Fruit fly (Drosophila melanogaster): ENCODE data around the gene CG4459.

CG4459 gene

DNA sequence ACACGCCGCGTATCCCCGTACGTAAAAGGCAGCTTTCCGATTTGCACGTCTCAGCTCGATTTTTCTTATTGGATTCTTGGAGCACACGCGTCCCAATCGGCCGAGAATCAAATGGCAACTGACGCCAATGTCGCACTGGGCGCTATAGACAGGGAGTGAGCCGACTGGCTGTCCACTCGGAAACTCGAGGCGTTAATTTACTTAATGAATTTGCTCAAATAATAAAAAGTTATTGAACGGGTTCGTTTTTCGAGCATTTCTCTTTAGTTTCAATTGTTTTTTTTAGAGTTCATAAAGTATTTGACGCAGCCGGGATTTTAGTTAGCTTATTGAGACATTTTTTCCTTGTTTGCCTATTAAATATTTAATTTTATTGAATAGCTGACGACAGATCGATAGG lies 3.2 kb downstream of the CG4459 start, which contains the start of gene CG4462:
Gene CG4462, minus strand, starts transcription at position 101 of the 400 bp plus-strand sequence.
- TF ChIP-seq cyc (GFP tag; optimal IDR thresholded peaks at IDR 0.05) = no peak
- TF ChIP-seq CG8632 (GFP tag; optimal IDR thresholded peaks at IDR 0.05) = no peak
- TF ChIP-seq lz (GFP tag; optimal IDR thresholded peaks at IDR 0.05) = no peak
- no peak for TF ChIP-seq CG3919 (GFP tag; optimal IDR thresholded peaks at IDR 0.05)

DNA sequence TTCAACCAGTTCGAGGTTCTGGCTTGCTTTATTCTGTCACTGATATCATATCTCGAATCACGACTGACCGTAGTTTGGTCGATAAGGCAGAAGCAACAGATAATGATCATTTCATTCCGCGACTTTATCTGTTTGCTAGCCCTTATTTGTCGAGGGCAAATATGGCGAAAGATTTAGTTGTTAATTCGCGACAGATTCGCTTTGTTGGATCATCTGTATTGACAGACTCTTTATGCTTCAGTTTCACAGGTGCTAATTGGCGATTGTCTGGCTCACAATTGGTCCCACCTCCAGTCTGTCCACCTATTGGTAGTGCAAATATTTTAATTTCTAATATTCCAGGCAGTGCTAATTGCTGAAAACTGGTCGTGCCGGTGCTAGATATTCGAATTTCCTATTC lies 4.1 kb downstream of the CG4459 start:
- TF ChIP-seq Eip78C (GFP tag) (peak; percentile 93), Gug (GFP tag; IDR thresholded peaks at IDR 0.05) (no peak), Hr38 (GFP tag; optimal IDR thresholded peaks at IDR 0.05) (no peak), Lpt (GFP tag; optimal IDR thresholded peaks at IDR 0.05) (no peak), CG16779 (tag; optimal IDR thresholded peaks at IDR 0.05) (peak; percentile 21), Sox102F (GFP tag; optimal IDR thresholded peaks at IDR 0.05) (no peak), eg (GFP tag; IDR thresholded peaks at IDR 0.05) (no peak), CG6792 (GFP tag; optimal IDR thresholded peaks at IDR 0.05) (peak; percentile 64), esn (GFP tag; optimal IDR thresholded peaks at IDR 0.05) (no peak), CG7368 (GFP tag; optimal IDR thresholded peaks at IDR 0.05) (peak; percentile 57), cyc (GFP tag; optimal IDR thresholded peaks at IDR 0.05) (no peak), dsx (GFP tag; optimal IDR thresholded peaks at IDR 0.05; ENCODE audit: poor library complexity, severe bottlenecking) (no peak), salr (GFP tag; optimal IDR thresholded peaks at IDR 0.05) (peak in 1 of 2 experiments; percentile 45), CG3032 (tag; optimal IDR thresholded peaks at IDR 0.05) (no peak), CG8119 (GFP tag; IDR thresholded peaks at IDR 0.05) (no peak), Hr4 (GFP tag; optimal IDR thresholded peaks at IDR 0.05) (no peak), CG31627 (GFP tag; optimal IDR thresholded peaks at IDR 0.05) (no peak), Blimp-1 (GFP tag; optimal IDR thresholded peaks at IDR 0.05) (no peak), dac (GFP tag; optimal IDR thresholded peaks at IDR 0.05) (no peak), Hr39 (GFP tag; optimal IDR thresholded peaks at IDR 0.05) (no peak), CG4318 (GFP tag; optimal IDR thresholded peaks at IDR 0.05) (no peak), fd85E (GFP tag; optimal IDR thresholded peaks at IDR 0.05) (no peak), CG11902 (GFP tag; optimal IDR thresholded peaks at IDR 0.05) (no peak), CG11762 (GFP tag; optimal IDR thresholded peaks at IDR 0.05; ENCODE audit: insufficient read depth) (peak; percentile 5), CG8632 (GFP tag; optimal IDR thresholded peaks at IDR 0.05) (peak; percentile 52), OdsH (GFP tag; optimal IDR thresholded peaks at IDR 0.05) (no peak), CG15336 (GFP tag; IDR thresholded peaks at IDR 0.05) (no peak), Ets21C (GFP tag; optimal IDR thresholded peaks at IDR 0.05) (no peak), ss (GFP tag; optimal IDR thresholded peaks at IDR 0.05) (peak in 1 of 2 experiments; percentile 87), CG1621 (tag; optimal IDR thresholded peaks at IDR 0.05) (no peak), Sox14 (GFP tag; optimal IDR thresholded peaks at IDR 0.05) (no peak), Sox15 (GFP tag; optimal IDR thresholded peaks at IDR 0.05) (no peak), achi (GFP tag; optimal IDR thresholded peaks at IDR 0.05) (peak; percentile 28), CG10669 (GFP tag; optimal IDR thresholded peaks at IDR 0.05) (no peak), CG9139 (GFP tag; optimal IDR thresholded peaks at IDR 0.05) (peak; percentile 32), acj6 (GFP tag; optimal IDR thresholded peaks at IDR 0.05) (no peak), CG6808 (GFP tag; optimal IDR thresholded peaks at IDR 0.05) (no peak), CG11294 (GFP tag; IDR thresholded peaks at IDR 0.05) (no peak), CG6163 (GFP tag; IDR thresholded peaks at IDR 0.05) (no peak; the same call in 1 of the 3 replicates), pdm3 (GFP tag; optimal IDR thresholded peaks at IDR 0.05) (peak; percentile 36), fd59A (GFP tag; optimal IDR thresholded peaks at IDR 0.05) (peak; percentile 33), svp (GFP tag) (no peak), topi (GFP tag; optimal IDR thresholded peaks at IDR 0.05) (no peak), Met (GFP tag; optimal IDR thresholded peaks at IDR 0.05) (peak; percentile 36), spab (GFP tag; optimal IDR thresholded peaks at IDR 0.05) (peak; percentile 51), Eip93F (GFP tag; optimal IDR thresholded peaks at IDR 0.05) (no peak), CG34406 (GFP tag; optimal IDR thresholded peaks at IDR 0.05) (peak; percentile 42), CG6854 (GFP tag; optimal IDR thresholded peaks at IDR 0.05) (no peak), CG3919 (GFP tag; optimal IDR thresholded peaks at IDR 0.05) (no peak)

Measured in whole organism, prepupa.